Fruit fly (Drosophila melanogaster): ENCODE results near the gene ND-B14.5A.

Gene ND-B14.5A

dm6 chrX:2134965-2135758 is 37.2 kb upstream of the ND-B14.5A start (continued):
- TF ChIP-seq ewg (GFP tag; optimal IDR thresholded peaks at IDR 0.05) (peak; percentile 68), CG2116 (GFP tag; optimal IDR thresholded peaks at IDR 0.05) (peak; percentile 59), Side (GFP tag; optimal IDR thresholded peaks at IDR 0.05) (peak; percentile 80), ken (GFP tag; IDR thresholded peaks at IDR 0.05) (peak; percentile 59; the same call in 2 of the 3 replicates), sr (GFP tag; IDR thresholded peaks at IDR 0.05) (peak; percentile 69; the same call in 2 of the 3 replicates), CG12104 (GFP tag; optimal IDR thresholded peaks at IDR 0.05) (peak; percentile 82), sim (GFP tag; IDR thresholded peaks at IDR 0.05) (peak; percentile 64), CG9215 (GFP tag; IDR thresholded peaks at IDR 0.05) (peak; percentile 83), C15 (GFP tag; IDR thresholded peaks at IDR 0.05) (peak; percentile 75; the same call in 2 of the 3 replicates), fu2 (GFP tag; optimal IDR thresholded peaks at IDR 0.05) (peak; percentile 83), nerfin-2 (GFP tag; IDR thresholded peaks at IDR 0.05; ENCODE audit: partially characterized antibody) (no peak), mld (GFP tag; IDR thresholded peaks at IDR 0.05; ENCODE audit: partially characterized antibody) (no peak), grau (tag; optimal IDR thresholded peaks at IDR 0.05) (peak; percentile 92), ara (GFP tag; IDR thresholded peaks at IDR 0.05) (peak; percentile 76), toy (GFP tag; IDR thresholded peaks at IDR 0.05) (peak; percentile 58), CG14441 (GFP tag; IDR thresholded peaks at IDR 0.05) (peak; percentile 90), lola (GFP tag; optimal IDR thresholded peaks at IDR 0.05) (peak in 1 of 3 experiments; percentile 87), Jarid2 (GFP tag; optimal IDR thresholded peaks at IDR 0.05) (peak; percentile 63), CG15514 (GFP tag; optimal IDR thresholded peaks at IDR 0.05) (peak; percentile 84), crc (GFP tag; optimal IDR thresholded peaks at IDR 0.05) (peak; percentile 76), shn (GFP tag; optimal IDR thresholded peaks at IDR 0.05) (peak; percentile 54), en (GFP tag; optimal IDR thresholded peaks at IDR 0.05) (peak; percentile 71), schlank (tag; optimal IDR thresholded peaks at IDR 0.05) (peak; percentile 79), CG6689 (GFP tag; IDR thresholded peaks at IDR 0.05) (peak; percentile 89), kah (GFP tag; optimal IDR thresholded peaks at IDR 0.05) (peak; percentile 79), btn (GFP tag; optimal IDR thresholded peaks at IDR 0.05) (peak; percentile 66), vnd (GFP tag; IDR thresholded peaks at IDR 0.05; ENCODE audit: partially characterized antibody) (no peak), Antp (GFP tag; optimal IDR thresholded peaks at IDR 0.05) (peak; percentile 78), CG10431 (GFP tag; optimal IDR thresholded peaks at IDR 0.05) (peak; percentile 74), nau (GFP tag; optimal IDR thresholded peaks at IDR 0.05) (peak; percentile 88), CG3065 (GFP tag; optimal IDR thresholded peaks at IDR 0.05) (peak; percentile 43), CG17829 (tag; optimal IDR thresholded peaks at IDR 0.05) (peak; percentile 94), HmgZ (tag; optimal IDR thresholded peaks at IDR 0.05) (peak; percentile 93), CG8089 (GFP tag; optimal IDR thresholded peaks at IDR 0.05) (peak; percentile 65), pzg (GFP tag; optimal IDR thresholded peaks at IDR 0.05) (peak; percentile 2), pros (GFP tag; optimal IDR thresholded peaks at IDR 0.05) (peak; percentile 94), CG17612 (GFP tag; IDR thresholded peaks at IDR 0.05) (peak; percentile 28; the same call in 1 of the 2 replicates), chn (GFP tag; optimal IDR thresholded peaks at IDR 0.05) (peak; percentile 83), CG32532 (GFP tag; IDR thresholded peaks at IDR 0.05) (peak; percentile 88), Xbp1 (GFP tag; optimal IDR thresholded peaks at IDR 0.05) (peak; percentile 86), pb (GFP tag; optimal IDR thresholded peaks at IDR 0.05) (peak; percentile 54), Asciz (GFP tag; optimal IDR thresholded peaks at IDR 0.05) (peak; percentile 88), Fer1 (GFP tag; optimal IDR thresholded peaks at IDR 0.05) (peak; percentile 95), CG30020 (tag; optimal IDR thresholded peaks at IDR 0.05) (peak; percentile 64), trem (tag; optimal IDR thresholded peaks at IDR 0.05) (peak; percentile 81), CG5245 (GFP tag; optimal IDR thresholded peaks at IDR 0.05) (peak; percentile 80), zen2 (GFP tag; IDR thresholded peaks at IDR 0.05; ENCODE audit: partially characterized antibody) (no peak), Spps (tag; optimal IDR thresholded peaks at IDR 0.05) (peak; percentile 85), tin (GFP tag; optimal IDR thresholded peaks at IDR 0.05) (peak; percentile 85)
